Worm (Caenorhabditis elegans): ENCODE measurements around the gene Y26G10.6.

The Y26G10.6 gene

DNA sequence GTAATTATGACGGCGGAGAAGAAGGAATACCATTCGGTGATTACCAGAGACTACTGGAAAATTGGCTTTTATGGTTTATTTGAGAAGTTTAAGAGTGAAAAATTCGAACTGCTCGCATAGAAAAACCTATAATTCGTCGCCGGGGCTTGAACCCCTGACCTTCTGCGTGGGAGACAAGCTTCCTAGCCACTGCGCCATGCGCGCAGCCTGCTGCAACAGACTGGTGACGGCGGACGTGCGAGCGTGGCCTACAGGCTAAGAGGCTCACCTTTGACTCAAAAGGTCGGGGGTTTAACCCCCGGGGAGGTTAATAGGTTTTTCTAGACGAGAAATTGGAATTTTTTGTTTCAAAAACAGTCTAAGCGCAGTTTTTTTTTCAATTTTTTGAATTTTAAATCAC is 35.4 kb upstream of the Y26G10.6 start:
- TF ChIP-seq aha-1 (tag) (peak; percentile 3), Y48G9A.11 (GFP tag; IDR thresholded peaks at IDR 0.05) (0 out of 2 replicates have a peak, but pooled peaks have one; percentile 39), daf-8 (GFP tag; IDR thresholded peaks at IDR 0.05) (no peak), arid-1 (GFP tag; conservative IDR thresholded peaks at IDR 0.05) (no peak), set-16 (GFP tag; IDR thresholded peaks at IDR 0.05) (peak; percentile 69), ceh-20 (GFP tag; IDR thresholded peaks at IDR 0.05) (no peak), zip-2 (tag; optimal IDR thresholded peaks at IDR 0.05) (no peak), snpc-1.2 (GFP tag; IDR thresholded peaks at IDR 0.05) (no peak), vab-7 (GFP tag; IDR thresholded peaks at IDR 0.05) (0 out of 2 replicates have a peak, but pooled peaks have one; percentile 29), aly-2 (tag; optimal IDR thresholded peaks at IDR 0.05) (no peak), egl-43 (GFP tag; IDR thresholded peaks at IDR 0.05) (no peak)

DNA sequence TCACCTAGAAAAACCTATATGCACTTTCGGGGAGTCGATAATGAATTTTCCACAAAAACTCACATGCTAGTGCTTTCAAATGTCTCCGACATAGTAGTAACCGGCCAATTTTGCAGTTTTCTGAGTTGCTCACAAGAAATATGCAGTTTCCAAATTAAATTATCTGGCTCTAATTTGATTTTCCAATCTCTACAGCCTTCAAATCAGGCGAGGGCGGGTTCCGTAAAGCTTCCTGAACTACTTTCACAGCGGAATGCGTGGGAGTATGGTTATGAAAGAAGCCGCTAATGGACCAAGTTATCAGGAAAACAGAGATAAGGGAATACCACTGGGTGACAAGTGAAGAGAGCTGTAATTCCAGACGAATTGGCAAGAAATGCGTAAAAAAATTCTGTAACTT is 33.9 kb upstream of the Y26G10.6 start, which contains the start of gene F59A1.11:
Gene F59A1.11 (minus strand): TSS at position 101 of the 400 bp plus-strand sequence.
- TF ChIP-seq dve-1 (tag; optimal IDR thresholded peaks at IDR 0.05; ENCODE audit: insufficient read depth): no peak
- no peak for TF ChIP-seq daf-8 (GFP tag; IDR thresholded peaks at IDR 0.05)
- TF ChIP-seq daf-19 (GFP tag; conservative IDR thresholded peaks at IDR 0.05): no peak
- TF ChIP-seq vab-7 (GFP tag; IDR thresholded peaks at IDR 0.05): no peak

DNA sequence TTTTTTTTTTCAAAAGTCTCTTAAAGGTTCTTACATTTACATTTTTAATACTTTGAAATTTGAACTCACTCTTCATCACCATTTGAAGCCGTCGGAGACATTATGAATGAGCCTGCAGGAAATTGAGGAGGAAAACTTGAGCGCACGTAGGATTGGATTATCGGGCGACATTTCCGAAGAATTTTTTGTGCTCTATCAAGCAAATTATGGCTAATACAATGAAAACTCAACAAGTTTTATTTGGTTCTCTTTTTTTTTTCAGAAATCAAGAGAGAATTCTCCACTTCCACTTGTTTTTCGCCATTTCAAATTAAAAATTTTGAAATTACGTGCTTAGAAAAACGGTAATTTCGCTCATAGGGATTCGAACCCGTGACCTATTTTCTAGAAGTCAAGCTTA is 32.1 kb upstream of the Y26G10.6 start, which contains the start of gene F59A1.12:
Gene F59A1.12 (minus strand): TSS at position 101 of the 400 bp plus-strand sequence.
- TF ChIP-seq hmg-1.1 (GFP tag; IDR thresholded peaks at IDR 0.05) (no peak), snpc-4 (tag; optimal IDR thresholded peaks at IDR 0.05) (no peak), zfp-3 (GFP tag; conservative IDR thresholded peaks at IDR 0.05) (no peak), mxl-2 (GFP tag; conservative IDR thresholded peaks at IDR 0.05) (no peak), unc-39 (tag; optimal IDR thresholded peaks at IDR 0.05) (no peak), lin-1 (GFP tag; IDR thresholded peaks at IDR 0.05) (no peak), ztf-7 (tag; optimal IDR thresholded peaks at IDR 0.05) (no peak), nhr-102 (tag; optimal IDR thresholded peaks at IDR 0.05) (no peak), dve-1 (tag; optimal IDR thresholded peaks at IDR 0.05; ENCODE audit: insufficient read depth) (no peak), ztf-11 (tag; optimal IDR thresholded peaks at IDR 0.05) (no peak), lin-15B (tag; optimal IDR thresholded peaks at IDR 0.05) (no peak), T20F7.1 (GFP tag; optimal IDR thresholded peaks at IDR 0.05) (no peak), unc-130 (GFP tag; optimal IDR thresholded peaks at IDR 0.05) (no peak)

DNA sequence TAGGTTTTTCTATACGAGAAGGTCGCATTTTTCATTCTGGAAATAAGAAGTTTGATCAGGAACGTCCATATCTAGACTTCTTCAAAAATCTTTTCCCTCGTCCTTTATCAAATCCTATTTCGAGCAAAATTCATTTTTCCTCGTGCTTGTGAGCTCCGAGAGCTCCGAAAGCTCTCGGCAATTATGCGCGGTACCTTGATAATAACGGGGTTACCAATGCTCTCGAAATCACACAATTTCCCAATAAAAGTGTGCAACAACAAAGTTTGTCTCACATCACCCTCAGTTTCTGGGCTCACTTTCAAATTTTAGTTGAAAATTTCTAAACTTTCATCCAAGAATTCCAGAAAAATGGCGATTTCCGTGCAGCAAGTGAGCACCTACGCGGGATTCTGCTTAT is 31.2 kb upstream of the Y26G10.6 start, which contains the start of gene str-89:
Gene str-89 (plus strand): TSS at position 301 of the 400 bp plus-strand sequence.
- no peak for TF ChIP-seq T26A8.4 (GFP tag; IDR thresholded peaks at IDR 0.05)
- TF ChIP-seq Y5F2A.4 (GFP tag; optimal IDR thresholded peaks at IDR 0.05): no peak
- no peak for TF ChIP-seq dve-1 (tag; optimal IDR thresholded peaks at IDR 0.05; ENCODE audit: insufficient read depth)
- no peak for TF ChIP-seq aha-1 (tag)
- no peak for TF ChIP-seq lin-39 (tag; optimal IDR thresholded peaks at IDR 0.05)
- TF ChIP-seq nhr-28 (tag; optimal IDR thresholded peaks at IDR 0.05): no peak
- TF ChIP-seq nhr-10 (tag; optimal IDR thresholded peaks at IDR 0.05): no peak
- TF ChIP-seq ztf-11 (tag; optimal IDR thresholded peaks at IDR 0.05): no peak
- no peak for TF ChIP-seq duxl-1 (tag; optimal IDR thresholded peaks at IDR 0.05; ENCODE audit: poor library complexity)
- TF ChIP-seq daf-16 (GFP tag; optimal IDR thresholded peaks at IDR 0.05): no peak
- TF ChIP-seq daf-16 (tag; optimal IDR thresholded peaks at IDR 0.05): no peak
- no peak for TF ChIP-seq F26F4.8 (GFP tag; conservative IDR thresholded peaks at IDR 0.05)
- no peak for TF ChIP-seq set-16 (GFP tag; IDR thresholded peaks at IDR 0.05)
- no peak for TF ChIP-seq dmd-6 (GFP tag; IDR thresholded peaks at IDR 0.05)
- no peak for TF ChIP-seq zag-1 (tag; optimal IDR thresholded peaks at IDR 0.05)
- no peak for TF ChIP-seq ztf-7 (tag; optimal IDR thresholded peaks at IDR 0.05)
- no peak for TF ChIP-seq ceh-20 (GFP tag; IDR thresholded peaks at IDR 0.05)
